Worm (Caenorhabditis elegans) whole organism, L3 larva: ENCODE measurements around the gene cng-1.

Source experiments
- daf-12 ChIP-seq: fragments of 150-350 bp; optimal IDR thresholded peaks from 2 replicates; lab custom pipeline; 2014; ENCODE audit warnings: missing biosample characterization, missing genetic modification reagents, missing genetic modification characterization
- fkh-10 ChIP-seq: sonication (generic microtip); optimal IDR thresholded peaks from 2 replicates; lab custom pipeline; 2017; ENCODE audit warnings: missing biosample characterization, missing genetic modification reagents, missing genetic modification characterization
- lin-15B ChIP-seq: fragments of 150-350 bp; optimal IDR thresholded peaks from 2 replicates; lab custom pipeline; 2014; ENCODE audit warnings: missing biosample characterization, missing genetic modification characterization
- nfya-1 ChIP-seq: sonication (generic microtip); optimal IDR thresholded peaks from 2 replicates; lab custom pipeline; 2017; ENCODE audit warnings: missing genetic modification characterization, mild to moderate bottlenecking, missing compliant biosample characterization, antibody characterized with exemption, moderate library complexity; ENCODE audit not compliant: insufficient read depth
- nhr-23 ChIP-seq: fragments of 150-350 bp; optimal IDR thresholded peaks from 2 replicates; lab custom pipeline; 2014; ENCODE audit warnings: missing biosample characterization, missing genetic modification reagents, missing genetic modification characterization
- nhr-76 ChIP-seq: fragments of 150-350 bp; sonication (generic microtip); optimal IDR thresholded peaks from 5 replicates; lab custom pipeline; 2014; ENCODE audit warnings: missing biosample characterization, missing genetic modification characterization
- sea-2 ChIP-seq: fragments of 150-350 bp; sonication (generic microtip); optimal IDR thresholded peaks from 4 replicates; lab custom pipeline; 2014; ENCODE audit warnings: missing biosample characterization, missing genetic modification reagents, missing genetic modification characterization

DNA sequence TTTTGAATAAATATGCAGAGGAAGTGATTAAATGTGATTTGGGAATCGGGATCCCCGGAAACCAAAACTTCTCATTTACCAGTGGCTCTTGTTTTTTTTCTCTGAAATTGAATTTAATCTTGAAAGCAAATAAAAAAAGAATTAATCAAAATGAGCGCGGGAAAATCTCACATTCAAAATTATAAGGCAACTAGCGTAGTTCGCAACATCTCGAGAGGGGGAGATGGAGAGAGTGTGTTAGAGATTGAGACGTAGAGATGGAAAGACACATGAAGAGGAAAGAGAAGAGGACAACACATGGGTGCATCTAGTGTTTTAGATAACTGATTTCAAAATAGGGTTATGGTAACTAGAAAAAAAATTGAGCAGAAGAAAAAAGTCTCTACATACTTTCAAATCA, 16.8 kb upstream of the cng-1 start, which contains the start of gene sdc-3:
- TF ChIP-seq nhr-76 (no peak), nfya-1 (tag; lab: Kevin White, UChicago) (no peak), fkh-10 (GFP tag; lab: Kevin White, UChicago) (no peak), sea-2 (GFP tag; lab: Kevin White, UChicago) (no peak), lin-15B (tag; lab: Kevin White, UChicago) (no peak), daf-12 (no peak), nhr-23 (tag; lab: Kevin White, UChicago) (no peak)
